Fruit fly (Drosophila melanogaster): ENCODE data around the gene CG10920.

Gene CG10920

DNA sequence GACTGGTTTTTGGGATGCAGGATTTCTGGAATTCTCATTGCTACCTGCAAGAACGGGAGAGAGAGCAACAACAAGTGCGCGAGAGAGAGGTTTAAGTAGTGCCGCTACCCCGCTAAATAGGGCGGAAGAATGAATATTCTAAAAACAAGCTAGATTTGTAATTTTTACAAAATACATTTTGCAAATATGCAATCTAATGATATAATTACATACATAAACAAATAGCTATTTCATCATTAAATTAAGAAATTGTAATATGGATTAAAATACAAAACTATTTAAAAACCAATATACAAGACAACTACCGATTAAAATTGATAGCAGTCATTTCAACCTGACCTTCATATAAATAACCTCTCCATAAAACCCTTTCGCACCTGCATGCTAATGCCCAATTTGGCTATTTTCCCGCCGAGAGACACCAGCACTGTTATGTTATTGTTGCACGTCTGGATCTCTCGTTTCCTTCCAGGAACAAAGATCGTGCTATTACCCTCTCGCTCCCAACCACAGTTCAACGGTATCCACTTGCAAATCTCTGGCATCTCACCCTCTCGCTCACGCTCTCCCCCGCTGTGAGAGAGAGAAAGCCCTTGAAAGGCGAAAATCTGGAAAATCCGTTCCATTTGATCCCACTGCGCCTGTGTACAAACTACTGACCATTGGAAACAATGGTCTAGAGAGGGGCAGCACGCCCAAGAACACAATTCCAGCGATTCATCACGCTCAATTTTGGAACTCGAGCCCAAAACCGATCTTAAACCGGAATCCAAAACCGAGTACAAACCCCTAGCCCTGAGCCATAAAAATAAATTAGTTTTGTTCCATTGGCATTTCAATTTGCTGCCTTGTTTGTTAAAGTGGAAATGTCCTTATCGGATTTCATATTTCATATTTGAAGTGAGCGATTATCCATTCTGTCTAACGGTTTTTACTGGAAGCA is 37.8 kb upstream of the CG10920 start, which contains the start of gene Nek2 (continued):
- TF ChIP-seq Stat92E (GFP tag; optimal IDR thresholded peaks at IDR 0.05) (peak in 1 of 3 experiments; percentile 2), tin (GFP tag; optimal IDR thresholded peaks at IDR 0.05) (no peak), YL-1 (GFP tag; optimal IDR thresholded peaks at IDR 0.05) (no peak), CG4360 (GFP tag; IDR thresholded peaks at IDR 0.05) (0 out of 2 replicates have a peak, but pooled peaks have one; percentile 20), CG31441 (GFP tag; IDR thresholded peaks at IDR 0.05) (no peak), twi (tag; optimal IDR thresholded peaks at IDR 0.05) (peak; percentile 14), Sry-β (GFP tag; optimal IDR thresholded peaks at IDR 0.05) (peak; percentile 89), phol (tag; optimal IDR thresholded peaks at IDR 0.05) (peak; percentile 5), CG2712 (tag; optimal IDR thresholded peaks at IDR 0.05) (peak; percentile 9), CG14667 (GFP tag; IDR thresholded peaks at IDR 0.05) (no peak), CG18262 (tag; optimal IDR thresholded peaks at IDR 0.05) (peak; percentile 8), pfk (GFP tag; optimal IDR thresholded peaks at IDR 0.05) (peak; percentile 43), HLHmδ (GFP tag; optimal IDR thresholded peaks at IDR 0.05) (peak; percentile 4), CkIIα-i1 (GFP tag; IDR thresholded peaks at IDR 0.05) (no peak), CG12104 (GFP tag; optimal IDR thresholded peaks at IDR 0.05) (no peak), CG14710 (tag; optimal IDR thresholded peaks at IDR 0.05) (peak; percentile 18), CG6813 (GFP tag; optimal IDR thresholded peaks at IDR 0.05) (no peak), CG30403 (GFP tag; optimal IDR thresholded peaks at IDR 0.05) (no peak), Rx (GFP tag; IDR thresholded peaks at IDR 0.05) (0 out of 2 replicates have a peak, but pooled peaks have one; percentile 3)

DNA sequence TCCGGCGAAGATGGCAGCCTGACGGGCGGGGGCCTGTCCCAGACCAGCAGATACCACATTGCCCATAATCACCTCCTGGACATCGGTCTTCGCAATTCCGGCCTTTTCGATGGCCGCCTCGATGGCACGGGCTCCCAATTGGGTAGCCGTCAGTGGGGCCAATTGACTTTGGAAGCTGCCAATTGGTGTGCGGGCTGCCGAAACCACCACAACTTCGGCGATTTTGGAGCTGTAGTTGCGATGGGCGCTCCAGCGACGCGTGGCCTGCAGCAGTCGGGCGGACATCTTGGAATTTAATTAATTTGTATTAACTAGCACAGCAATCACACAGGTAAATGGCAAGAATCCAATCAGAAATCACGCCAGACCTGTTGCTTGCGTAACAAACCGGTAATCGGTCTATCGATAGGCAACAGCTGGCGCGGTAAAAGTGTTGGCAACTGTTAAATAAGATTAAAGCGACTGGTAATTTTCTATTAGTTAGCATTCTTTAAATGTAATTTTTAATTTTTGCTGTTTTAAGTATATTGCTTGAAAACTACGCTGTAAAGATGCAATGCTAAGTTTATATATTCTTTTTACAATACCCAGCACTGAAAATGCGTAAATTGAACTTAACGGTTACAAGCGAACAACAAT is 34.5 kb upstream of the CG10920 start, which contains the start of gene Acat1:
TSS of gene Acat1 (minus strand) at position 400 of the 639 bp plus-strand sequence.
- TF ChIP-seq unpg (GFP tag; optimal IDR thresholded peaks at IDR 0.05) (no peak), CG7271 (tag; optimal IDR thresholded peaks at IDR 0.05) (peak; percentile 1), zfh1 (GFP tag; IDR thresholded peaks at IDR 0.05) (peak; percentile 76), Xbp1 (GFP tag; optimal IDR thresholded peaks at IDR 0.05) (peak; percentile 56), CG13296 (GFP tag; optimal IDR thresholded peaks at IDR 0.05) (no peak), CHES-1-like (GFP tag; optimal IDR thresholded peaks at IDR 0.05) (peak; percentile 31), CG18764 (GFP tag; optimal IDR thresholded peaks at IDR 0.05) (peak; percentile 15), Dref (GFP tag; IDR thresholded peaks at IDR 0.05) (peak; percentile 68), stwl (tag; optimal IDR thresholded peaks at IDR 0.05) (peak; percentile 87), CG6854 (GFP tag; optimal IDR thresholded peaks at IDR 0.05) (no peak), sug (tag; optimal IDR thresholded peaks at IDR 0.05) (no peak), Antp (GFP tag; optimal IDR thresholded peaks at IDR 0.05) (peak; percentile 5), kah (GFP tag; optimal IDR thresholded peaks at IDR 0.05) (peak; percentile 43), kay (GFP tag; optimal IDR thresholded peaks at IDR 0.05) (peak; percentile 39), dmrt11E (tag; optimal IDR thresholded peaks at IDR 0.05) (peak; percentile 51), CG4424 (GFP tag; optimal IDR thresholded peaks at IDR 0.05) (peak; percentile 52), slbo (GFP tag; IDR thresholded peaks at IDR 0.05) (peak; percentile 65), bab2 (GFP tag; optimal IDR thresholded peaks at IDR 0.05) (peak; percentile 35), CG3407 (GFP tag; optimal IDR thresholded peaks at IDR 0.05) (peak; percentile 33), luna (GFP tag; optimal IDR thresholded peaks at IDR 0.05) (peak; percentile 39), Ravus (GFP tag; IDR thresholded peaks at IDR 0.05) (no peak), CG17385 (GFP tag; optimal IDR thresholded peaks at IDR 0.05) (no peak), NC2α (GFP tag; optimal IDR thresholded peaks at IDR 0.05) (no peak), ftz-f1 (GFP tag; optimal IDR thresholded peaks at IDR 0.05) (no peak), CG15073 (GFP tag; optimal IDR thresholded peaks at IDR 0.05) (no peak), CG2202 (tag; optimal IDR thresholded peaks at IDR 0.05) (peak; percentile 35), lbe (GFP tag; optimal IDR thresholded peaks at IDR 0.05) (peak; percentile 81), wek (GFP tag; optimal IDR thresholded peaks at IDR 0.05) (no peak), D19A (tag; optimal IDR thresholded peaks at IDR 0.05) (peak; percentile 46)
